Fruit fly (Drosophila melanogaster): ENCODE measurements around the gene Cpr76Bc.
"Not testable (repeated sequence)": the region's sequence is repeated elsewhere in the genome, so short reads cannot be mapped to it uniquely, and the experiment has no call there.

Gene Cpr76Bc

dm6 chr3L:19520645-19521044, at the start of gene Cpr76Bc:
Gene Cpr76Bc (plus strand): TSS chr3L:19520945.
- TF ChIP-seq Myc (optimal IDR thresholded peaks at IDR 0.05), result no peak
- no peak for TF ChIP-seq h (optimal IDR thresholded peaks at IDR 0.05)
- no peak for TF ChIP-seq Sin3A (optimal IDR thresholded peaks at IDR 0.05)
- TF ChIP-seq psq (optimal IDR thresholded peaks at IDR 0.05), result no peak
- TF ChIP-seq insv (optimal IDR thresholded peaks at IDR 0.05), result no peak
- no peak for TF ChIP-seq ttk (optimal IDR thresholded peaks at IDR 0.05)

- TF ChIP-seq Sin3A, h, psq (optimal IDR thresholded peaks at IDR 0.05): not testable (repeated sequence)
These were observed 48.6 kb upstream of the Cpr76Bc start, which contains the start of the genes 825-Oak and CG12519 for dm6 chr3L:19472128-19472527. Gene 825-Oak (minus strand): TSS chr3L:19472228. Gene CG12519 (plus strand): TSS chr3L:19472491.

DNA sequence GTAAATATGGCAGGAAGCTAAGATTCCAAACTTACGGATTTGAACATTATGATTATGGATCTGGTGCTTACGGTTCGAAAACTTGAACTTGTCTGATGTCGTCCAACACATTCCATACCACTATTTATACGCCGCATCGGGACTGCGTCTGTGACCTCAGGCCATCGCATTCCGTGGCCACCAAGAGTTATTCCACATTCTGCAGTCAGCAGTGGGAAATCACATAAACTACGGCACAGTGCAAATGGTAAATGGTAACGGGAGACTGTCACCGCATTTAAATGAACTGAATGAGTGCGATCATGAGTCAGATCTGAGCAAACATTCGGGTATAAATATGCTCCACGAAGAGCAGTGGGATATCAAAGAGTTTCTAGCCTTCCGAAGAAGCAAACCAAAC, 45.3 kb upstream of the Cpr76Bc start, which contains the start of the genes CG18294 and CG32213:
Gene CG18294, minus strand, starts transcription at position 101 of the 400 bp plus-strand sequence.
Gene CG32213, plus strand, starts transcription at position 362 of the 400 bp plus-strand sequence.
- TF ChIP-seq ttk, psq, Sin3A (optimal IDR thresholded peaks at IDR 0.05): not testable (repeated sequence)

DNA sequence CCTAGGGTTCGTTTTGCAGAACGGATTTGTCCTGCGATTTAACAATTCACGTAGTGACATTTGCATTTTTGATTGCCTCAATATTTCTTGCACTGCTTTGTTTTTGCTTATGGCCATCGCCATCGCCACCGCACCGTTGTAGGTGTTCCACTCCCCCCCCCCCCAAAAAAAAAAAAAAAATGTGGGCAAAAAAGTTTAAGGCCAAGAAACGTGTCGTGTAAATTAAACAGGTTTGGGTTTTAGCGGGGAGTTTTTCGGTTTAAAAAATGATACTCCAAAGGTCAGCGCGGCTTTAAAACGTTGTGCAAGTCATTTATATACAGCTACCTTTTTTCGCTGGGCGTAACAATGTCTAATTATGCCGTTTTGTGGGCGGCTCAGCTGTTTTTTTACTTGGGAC, 39.5 kb upstream of the Cpr76Bc start:
- no peak for TF ChIP-seq Myc (optimal IDR thresholded peaks at IDR 0.05)
- TF ChIP-seq ttk (optimal IDR thresholded peaks at IDR 0.05), result no peak
- no peak for TF ChIP-seq h (optimal IDR thresholded peaks at IDR 0.05)
- no peak for TF ChIP-seq Sin3A (optimal IDR thresholded peaks at IDR 0.05)
- TF ChIP-seq psq (optimal IDR thresholded peaks at IDR 0.05), result no peak

DNA sequence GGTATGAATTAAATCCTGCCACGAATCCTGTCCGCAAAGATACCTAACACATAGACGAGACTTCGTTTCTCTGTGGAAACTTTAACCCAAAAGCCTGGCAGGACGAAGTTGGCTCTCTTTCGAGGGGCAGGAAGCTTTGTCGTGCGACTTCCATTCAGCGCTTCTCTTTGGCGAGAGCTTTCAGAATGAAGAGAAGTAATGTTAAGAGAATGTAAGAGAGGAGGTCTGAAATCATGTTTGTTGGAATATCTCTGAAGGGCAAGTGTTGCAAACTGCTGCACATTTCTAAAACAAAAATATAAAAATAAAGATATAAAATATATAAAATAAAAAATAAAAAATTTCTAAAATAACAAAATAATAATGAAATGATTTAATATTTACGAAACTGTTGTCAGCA, 38.7 kb upstream of the Cpr76Bc start:
- no peak for TF ChIP-seq Myc (optimal IDR thresholded peaks at IDR 0.05)
- no peak for TF ChIP-seq h (optimal IDR thresholded peaks at IDR 0.05)
- TF ChIP-seq psq (optimal IDR thresholded peaks at IDR 0.05), result no peak
- no peak for TF ChIP-seq Sin3A (optimal IDR thresholded peaks at IDR 0.05)
- TF ChIP-seq insv (optimal IDR thresholded peaks at IDR 0.05), result no peak
- TF ChIP-seq ttk (optimal IDR thresholded peaks at IDR 0.05), result no peak

dm6 chr3L:19483007-19483406, 37.7 kb upstream of the Cpr76Bc start:
- no peak for TF ChIP-seq psq (optimal IDR thresholded peaks at IDR 0.05)
- no peak for TF ChIP-seq Myc (optimal IDR thresholded peaks at IDR 0.05)
- no peak for TF ChIP-seq insv (optimal IDR thresholded peaks at IDR 0.05)
- no peak for TF ChIP-seq Sin3A (optimal IDR thresholded peaks at IDR 0.05)
- no peak for TF ChIP-seq ttk (optimal IDR thresholded peaks at IDR 0.05)
- no peak for TF ChIP-seq h (optimal IDR thresholded peaks at IDR 0.05)

DNA sequence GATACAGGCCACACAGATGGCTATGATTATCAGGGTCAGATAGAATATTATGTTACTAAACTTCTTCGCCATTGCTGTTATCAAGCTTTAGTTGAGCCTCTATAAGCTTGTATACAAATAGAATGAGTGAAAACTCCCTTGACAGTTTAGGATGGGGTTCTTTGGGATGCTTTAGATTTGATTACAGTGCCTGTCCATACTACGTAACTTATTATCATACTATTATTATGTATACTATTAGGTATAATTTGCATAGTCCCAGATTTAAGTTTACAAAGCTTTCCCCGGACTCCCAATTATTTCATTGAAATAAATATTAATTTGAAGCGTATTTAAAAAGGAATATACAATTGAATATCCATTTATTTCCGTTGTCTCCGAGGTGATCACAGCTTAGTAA, 34.3 kb upstream of the Cpr76Bc start, which contains the start of gene brv1:
Gene brv1, minus strand, starts transcription at position 101 of the 400 bp plus-strand sequence.
- TF ChIP-seq psq (optimal IDR thresholded peaks at IDR 0.05) (no peak), Sin3A (optimal IDR thresholded peaks at IDR 0.05) (no peak), insv (optimal IDR thresholded peaks at IDR 0.05) (no peak), Myc (optimal IDR thresholded peaks at IDR 0.05) (no peak), ttk (optimal IDR thresholded peaks at IDR 0.05) (no peak), h (optimal IDR thresholded peaks at IDR 0.05) (no peak)

dm6 chr3L:19487260-19487659, 33.5 kb upstream of the Cpr76Bc start, which contains the start of gene CG32212:
Gene CG32212 (plus strand): TSS chr3L:19487560.
- not testable (repeated sequence) for TF ChIP-seq Myc, psq, h (optimal IDR thresholded peaks at IDR 0.05)

DNA sequence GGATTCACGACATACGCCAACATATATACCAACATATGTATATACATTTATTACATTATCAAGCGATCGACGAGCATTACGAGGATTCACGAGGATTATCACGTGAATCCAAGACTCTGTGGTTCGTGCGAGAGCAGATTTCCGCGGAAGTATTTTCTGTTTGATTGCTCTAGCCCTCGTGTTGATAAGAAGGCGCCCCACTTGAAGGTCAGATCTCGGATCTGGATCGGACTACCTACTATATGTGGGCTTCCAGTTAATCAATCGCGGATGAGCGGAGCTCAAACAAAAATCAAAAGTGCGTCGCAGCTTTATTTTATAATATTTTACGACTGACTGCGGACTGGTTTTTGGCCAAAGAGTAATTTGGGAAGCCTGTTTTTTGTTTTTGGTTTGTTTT, 25.8 kb upstream of the Cpr76Bc start:
- no peak for TF ChIP-seq insv (optimal IDR thresholded peaks at IDR 0.05)
- no peak for TF ChIP-seq h (optimal IDR thresholded peaks at IDR 0.05)
- TF ChIP-seq ttk (optimal IDR thresholded peaks at IDR 0.05), result no peak
- TF ChIP-seq Sin3A (optimal IDR thresholded peaks at IDR 0.05), result no peak
- no peak for TF ChIP-seq Myc (optimal IDR thresholded peaks at IDR 0.05)
- TF ChIP-seq psq (optimal IDR thresholded peaks at IDR 0.05), result no peak

- TF ChIP-seq psq (optimal IDR thresholded peaks at IDR 0.05), result no peak
- no peak for TF ChIP-seq insv (optimal IDR thresholded peaks at IDR 0.05)
- TF ChIP-seq ttk (optimal IDR thresholded peaks at IDR 0.05), result no peak
- TF ChIP-seq Sin3A (optimal IDR thresholded peaks at IDR 0.05), result no peak
These were observed 24.7 kb upstream of the Cpr76Bc start for dm6 chr3L:19495991-19496588.

DNA sequence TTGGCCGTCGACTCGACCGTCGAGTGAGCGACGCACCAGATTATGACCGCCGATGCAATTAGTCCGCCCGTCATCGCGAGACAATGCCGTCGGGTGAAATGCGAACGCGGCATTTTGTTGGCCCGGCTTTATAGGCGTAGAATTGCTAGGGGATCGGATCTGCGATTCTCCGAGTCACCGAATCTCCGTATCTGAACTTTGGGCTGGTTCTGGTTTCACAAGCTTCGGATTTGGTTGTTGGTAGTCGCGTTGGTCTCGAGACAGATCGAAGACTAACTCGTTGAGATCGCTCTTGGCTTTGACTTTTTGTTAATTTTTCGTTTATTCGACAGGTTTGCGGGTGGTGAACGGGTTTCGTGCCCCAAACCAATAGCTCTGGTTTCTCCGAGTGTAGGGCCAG, 24.1 kb upstream of the Cpr76Bc start:
- no peak for TF ChIP-seq psq (optimal IDR thresholded peaks at IDR 0.05)
- no peak for TF ChIP-seq Sin3A (optimal IDR thresholded peaks at IDR 0.05)
- TF ChIP-seq ttk (optimal IDR thresholded peaks at IDR 0.05), result no peak
- no peak for TF ChIP-seq insv (optimal IDR thresholded peaks at IDR 0.05)
- TF ChIP-seq h (optimal IDR thresholded peaks at IDR 0.05), result no peak
- no peak for TF ChIP-seq Myc (optimal IDR thresholded peaks at IDR 0.05)

dm6 chr3L:19497135-19497534, 23.6 kb upstream of the Cpr76Bc start:
- TF ChIP-seq Sin3A (optimal IDR thresholded peaks at IDR 0.05) (no peak), Myc (optimal IDR thresholded peaks at IDR 0.05) (no peak), ttk (optimal IDR thresholded peaks at IDR 0.05) (no peak), insv (optimal IDR thresholded peaks at IDR 0.05) (no peak), psq (optimal IDR thresholded peaks at IDR 0.05) (no peak), h (optimal IDR thresholded peaks at IDR 0.05) (no peak)

DNA sequence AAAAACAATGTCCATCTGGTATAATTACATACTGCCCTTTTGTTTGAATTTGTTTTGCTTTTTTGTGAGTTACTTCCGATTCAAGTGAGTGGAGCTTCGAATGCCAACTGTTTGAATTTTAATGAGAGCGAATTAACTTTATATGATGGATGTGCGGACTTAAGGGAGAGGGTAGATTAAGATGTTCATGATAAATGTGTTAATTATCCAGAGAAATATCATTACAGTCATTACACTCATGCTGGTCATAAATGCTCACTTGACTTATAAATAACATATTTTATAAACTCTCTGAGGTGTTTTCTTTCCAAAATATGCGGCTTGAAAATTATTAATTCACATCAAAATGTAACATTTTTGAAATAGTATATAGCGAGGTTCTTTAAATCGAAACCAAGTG, 23.1 kb upstream of the Cpr76Bc start, which contains the start of gene CG9449:
Gene CG9449, minus strand, starts transcription at position 101 of the 400 bp plus-strand sequence.
- TF ChIP-seq h (optimal IDR thresholded peaks at IDR 0.05), result no peak
- no peak for TF ChIP-seq Sin3A (optimal IDR thresholded peaks at IDR 0.05)
- TF ChIP-seq ttk (optimal IDR thresholded peaks at IDR 0.05), result no peak
